Worm (Caenorhabditis elegans) whole organism, L2 larva: Measurements from ENCODE around the gene T16H12.3.
A peak's percentile ranks its signal among the peaks of the same experiment; 100 is the strongest.

Source experiments
- ZK546.5 ChIP-seq: sonication (generic microtip); optimal IDR thresholded peaks from 2 replicates; lab custom pipeline; 2017; ENCODE audit warnings: missing biosample characterization, missing genetic modification characterization
- alr-1 ChIP-seq: fragments of 150-350 bp; optimal IDR thresholded peaks from 2 replicates; lab custom pipeline; 2014; ENCODE audit warnings: missing biosample characterization, missing genetic modification characterization
- ama-1 ChIP-seq: fragments of 150-350 bp; optimal IDR thresholded peaks from 2 replicates; lab custom pipeline; 2018; ENCODE audit warnings: inconsistent platforms
- ceh-82 ChIP-seq: fragments of 150-350 bp; optimal IDR thresholded peaks from 2 replicates; lab custom pipeline; 2014; ENCODE audit warnings: missing biosample characterization, missing genetic modification characterization
- fos-1 ChIP-seq: fragments of 150-350 bp; optimal IDR thresholded peaks from 2 replicates; lab custom pipeline; 2014; ENCODE audit warnings: missing biosample characterization, missing genetic modification characterization
- mab-5 ChIP-seq: fragments of 150-350 bp; optimal IDR thresholded peaks from 2 replicates; lab custom pipeline; 2014; ENCODE audit warnings: missing biosample characterization, missing genetic modification characterization
- nhr-12 ChIP-seq: fragments of 150-350 bp; optimal IDR thresholded peaks from 2 replicates; lab custom pipeline; 2014; ENCODE audit warnings: missing biosample characterization, missing genetic modification characterization
- nhr-129 ChIP-seq: fragments of 150-350 bp; optimal IDR thresholded peaks from 2 replicates; lab custom pipeline; 2014; ENCODE audit warnings: missing biosample characterization, missing genetic modification characterization
- nhr-237 ChIP-seq: fragments of 150-350 bp; optimal IDR thresholded peaks from 2 replicates; lab custom pipeline; 2014; ENCODE audit warnings: missing biosample characterization, missing genetic modification characterization
- nhr-25 ChIP-seq: fragments of 150-350 bp; sonication (generic microtip); optimal IDR thresholded peaks from 3 replicates; lab custom pipeline; 2014; ENCODE audit warnings: missing biosample characterization, missing genetic modification characterization
- nhr-77 ChIP-seq: fragments of 150-350 bp; optimal IDR thresholded peaks from 2 replicates; lab custom pipeline; 2014; ENCODE audit warnings: missing biosample characterization, missing genetic modification characterization
- snpc-4 ChIP-seq: fragments of 150-350 bp; optimal IDR thresholded peaks from 2 replicates; lab custom pipeline; 2014; ENCODE audit warnings: missing biosample characterization, missing genetic modification characterization
- unc-55 ChIP-seq: fragments of 150-350 bp; sonication (generic microtip); optimal IDR thresholded peaks from 3 replicates; lab custom pipeline; 2014; ENCODE audit warnings: missing biosample characterization, missing genetic modification reagents, missing genetic modification characterization
- unc-62 ChIP-seq: fragments of 150-350 bp; optimal IDR thresholded peaks from 2 replicates; lab custom pipeline; 2014; ENCODE audit warnings: missing biosample characterization, missing genetic modification reagents, missing genetic modification characterization

- TF ChIP-seq ama-1 (no peak), nhr-25 (tag; lab: Kevin White, UChicago) (peak; percentile 77), alr-1 (tag; lab: Kevin White, UChicago) (no peak), mab-5 (tag; lab: Kevin White, UChicago) (peak; percentile 85), ceh-82 (tag; lab: Kevin White, UChicago) (peak; percentile 45), nhr-237 (tag; lab: Kevin White, UChicago) (peak; percentile 60), nhr-77 (peak; percentile 59), ZK546.5 (peak; percentile 42), snpc-4 (tag; lab: Kevin White, UChicago) (peak; percentile 54), fos-1 (tag; lab: Kevin White, UChicago) (peak; percentile 80), nhr-12 (tag; lab: Kevin White, UChicago) (no peak), unc-55 (GFP tag; lab: Kevin White, UChicago) (peak; percentile 92), unc-62 (peak; percentile 80), nhr-129 (tag; lab: Kevin White, UChicago) (peak; percentile 91)
Observed at ce11 chrIII:10096525-10096972, 13.5 kb upstream of the T16H12.3 start.
